Worm (Caenorhabditis elegans) whole organism, L1 larva: Measurements from ENCODE around the gene ZK1320.3.

ENCODE experiments used
- aly-2 ChIP-seq: fragments of 150-350 bp; optimal IDR thresholded peaks from 2 replicates; lab custom pipeline; 2014; ENCODE audit warnings: missing biosample characterization, missing genetic modification characterization
- grh-1 ChIP-seq: fragments of 200-800 bp; sonication (Bioruptor generic); IDR thresholded peaks from 2 replicates; pipeline ENCODE4 v1.3.6; 2022; ENCODE audit warnings: missing genetic modification reagents, missing genetic modification characterization, missing compliant biosample characterization
- lin-13 ChIP-seq: fragments of 150-350 bp; optimal IDR thresholded peaks from 2 replicates; lab custom pipeline; 2014; ENCODE audit warnings: missing biosample characterization, missing genetic modification reagents, missing genetic modification characterization
- mab-9 ChIP-seq: fragments of 200-800 bp; sonication (Bioruptor generic); IDR thresholded peaks from 2 replicates; pipeline ENCODE4 v1.3.6; 2022; ENCODE audit warnings: missing genetic modification reagents, missing genetic modification characterization, missing compliant biosample characterization
- mdl-1 ChIP-seq, 2 experiments: fragments of 150-350 bp; optimal IDR thresholded peaks; 2 replicates each; lab custom pipeline; 2014 to 2017; ENCODE audit warnings: missing biosample characterization in 2 of 2, missing genetic modification characterization in 2 of 2, inconsistent platforms in 1 of 2
- skn-1 ChIP-seq: fragments of 150-350 bp; optimal IDR thresholded peaks from 2 replicates; lab custom pipeline; 2014; ENCODE audit warnings: missing biosample characterization, missing genetic modification characterization
- snu-23 ChIP-seq: sonication (generic microtip); optimal IDR thresholded peaks from 2 replicates; lab custom pipeline; 2016; ENCODE audit warnings: missing genetic modification characterization, missing compliant biosample characterization

- TF ChIP-seq skn-1 (tag; lab: Kevin White, UChicago) = no peak
- no peak for TF ChIP-seq mdl-1 (tag; optimal IDR thresholded peaks at IDR 0.05; lab: Kevin White, UChicago)
- TF ChIP-seq snu-23 (GFP tag; lab: Kevin White, UChicago) = no peak
- no peak for TF ChIP-seq grh-1 (GFP tag; lab: Robert Waterston, UW)
- no peak for TF ChIP-seq lin-13
- TF ChIP-seq mab-9 (GFP tag; lab: Robert Waterston, UW) = no peak
- TF ChIP-seq aly-2 (tag; lab: Kevin White, UChicago) = no peak
These were observed at the start of gene ZK1320.3 for ce11 chrII:9660379-9660778.
